Worm (Caenorhabditis elegans): ENCODE measurements around the gene ZK287.4.

The ZK287.4 gene

ce11 chrV:9709747-9710146, 24.3 kb upstream of the ZK287.4 start, which contains the start of gene tag-120:
TSS of gene tag-120 (minus strand) at chrV:9709814.
- TF ChIP-seq ceh-45 (GFP tag; IDR thresholded peaks at IDR 0.05) (no peak), sox-4 (tag; optimal IDR thresholded peaks at IDR 0.05) (no peak), fkh-10 (GFP tag; optimal IDR thresholded peaks at IDR 0.05) (no peak), F13H6.1 (tag; optimal IDR thresholded peaks at IDR 0.05) (no peak), dve-1 (tag; optimal IDR thresholded peaks at IDR 0.05) (no peak), lin-11 (tag; optimal IDR thresholded peaks at IDR 0.05) (no peak), ceh-34 (tag; optimal IDR thresholded peaks at IDR 0.05) (no peak), ztf-16 (tag; optimal IDR thresholded peaks at IDR 0.05) (no peak), ceh-22 (tag; optimal IDR thresholded peaks at IDR 0.05) (no peak), hlh-15 (tag; optimal IDR thresholded peaks at IDR 0.05) (no peak), pha-2 (tag; optimal IDR thresholded peaks at IDR 0.05) (no peak), dmd-4 (tag; optimal IDR thresholded peaks at IDR 0.05; ENCODE audit: borderline replicate concordance) (no peak), fax-1 (tag; optimal IDR thresholded peaks at IDR 0.05) (no peak), ama-1 (optimal IDR thresholded peaks at IDR 0.05) (no peak), nhr-11 (tag; optimal IDR thresholded peaks at IDR 0.05) (no peak), sox-2 (GFP tag; IDR thresholded peaks at IDR 0.05) (no peak), K09A11.1 (tag; optimal IDR thresholded peaks at IDR 0.05; ENCODE audit: insufficient read depth) (no peak)

ce11 chrV:9706592-9706991, 21.1 kb upstream of the ZK287.4 start:
- TF ChIP-seq mec-3 (tag; optimal IDR thresholded peaks at IDR 0.05; ENCODE audit: borderline replicate concordance) (no peak), npax-4 (tag; optimal IDR thresholded peaks at IDR 0.05) (no peak), hlh-15 (tag; optimal IDR thresholded peaks at IDR 0.05) (no peak)

DNA sequence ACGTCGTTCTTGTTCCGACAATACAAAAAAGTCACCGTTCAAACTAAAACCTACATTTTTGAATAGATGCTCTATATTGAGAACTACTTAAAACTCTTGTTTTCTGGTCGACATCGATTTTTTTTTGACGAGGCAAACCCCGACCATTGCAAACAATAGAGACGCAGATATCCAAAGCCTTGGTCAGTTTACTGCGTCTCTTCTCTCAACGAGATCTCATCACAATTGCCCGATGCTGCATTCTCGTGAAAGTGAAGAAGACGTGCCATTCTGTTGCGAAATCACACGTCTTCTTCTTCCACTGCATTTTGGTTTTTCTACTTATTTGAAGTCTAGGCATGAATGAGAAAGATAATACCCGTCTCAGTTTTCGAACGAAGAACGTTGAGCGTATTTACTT, 18.9 kb upstream of the ZK287.4 start:
- no peak for TF ChIP-seq hlh-6 (tag; optimal IDR thresholded peaks at IDR 0.05)
- peak; percentile 65 for TF ChIP-seq ceh-31 (tag; optimal IDR thresholded peaks at IDR 0.05)
- TF ChIP-seq ceh-19 (GFP tag; optimal IDR thresholded peaks at IDR 0.05) = peak; percentile 23
- no peak for TF ChIP-seq che-1 (tag; optimal IDR thresholded peaks at IDR 0.05)
- peak; percentile 76 for TF ChIP-seq ceh-48 (tag; optimal IDR thresholded peaks at IDR 0.05)
- no peak for TF ChIP-seq dve-1 (tag; optimal IDR thresholded peaks at IDR 0.05)
- no peak for TF ChIP-seq ceh-14 (tag; optimal IDR thresholded peaks at IDR 0.05)
- TF ChIP-seq unc-55 (GFP tag; optimal IDR thresholded peaks at IDR 0.05) = peak; percentile 36
- no peak for TF ChIP-seq tbx-2 (tag; optimal IDR thresholded peaks at IDR 0.05)
- TF ChIP-seq nfya-1 (tag; optimal IDR thresholded peaks at IDR 0.05) = peak; percentile 43
- no peak for TF ChIP-seq ceh-2 (tag; optimal IDR thresholded peaks at IDR 0.05)

ce11 chrV:9703549-9703948, 18.1 kb upstream of the ZK287.4 start:
- TF ChIP-seq pha-2 (tag; optimal IDR thresholded peaks at IDR 0.05) (no peak), unc-86 (tag; optimal IDR thresholded peaks at IDR 0.05) (no peak), rnt-1 (tag; optimal IDR thresholded peaks at IDR 0.05) (no peak)

ce11 chrV:9702755-9703154, 17.3 kb upstream of the ZK287.4 start, which contains the start of gene xbx-6:
TSS of gene xbx-6 (plus strand) at chrV:9703055.
- TF ChIP-seq madf-2 (tag; optimal IDR thresholded peaks at IDR 0.05) (no peak), tbx-2 (tag; optimal IDR thresholded peaks at IDR 0.05) (no peak), sox-4 (tag; optimal IDR thresholded peaks at IDR 0.05) (no peak), unc-42 (tag; optimal IDR thresholded peaks at IDR 0.05) (no peak), hlh-8 (tag; optimal IDR thresholded peaks at IDR 0.05) (no peak), ceh-2 (tag; optimal IDR thresholded peaks at IDR 0.05) (no peak), gmeb-2 (tag; optimal IDR thresholded peaks at IDR 0.05) (no peak), pqm-1 (tag; optimal IDR thresholded peaks at IDR 0.05) (no peak), ets-4 (tag; optimal IDR thresholded peaks at IDR 0.05) (no peak), pag-3 (tag; optimal IDR thresholded peaks at IDR 0.05; ENCODE audit: borderline replicate concordance) (no peak), nhr-11 (tag; optimal IDR thresholded peaks at IDR 0.05) (no peak), fax-1 (tag; optimal IDR thresholded peaks at IDR 0.05) (no peak), dve-1 (tag; optimal IDR thresholded peaks at IDR 0.05) (no peak), K09A11.1 (tag; optimal IDR thresholded peaks at IDR 0.05; ENCODE audit: insufficient read depth) (no peak), ahr-1 (tag; optimal IDR thresholded peaks at IDR 0.05) (no peak), ceh-9 (tag; optimal IDR thresholded peaks at IDR 0.05) (no peak)

Data from whole organism, late embryonic.